Worm (Caenorhabditis elegans): Measurements from ENCODE around the gene F58A6.2.

DNA sequence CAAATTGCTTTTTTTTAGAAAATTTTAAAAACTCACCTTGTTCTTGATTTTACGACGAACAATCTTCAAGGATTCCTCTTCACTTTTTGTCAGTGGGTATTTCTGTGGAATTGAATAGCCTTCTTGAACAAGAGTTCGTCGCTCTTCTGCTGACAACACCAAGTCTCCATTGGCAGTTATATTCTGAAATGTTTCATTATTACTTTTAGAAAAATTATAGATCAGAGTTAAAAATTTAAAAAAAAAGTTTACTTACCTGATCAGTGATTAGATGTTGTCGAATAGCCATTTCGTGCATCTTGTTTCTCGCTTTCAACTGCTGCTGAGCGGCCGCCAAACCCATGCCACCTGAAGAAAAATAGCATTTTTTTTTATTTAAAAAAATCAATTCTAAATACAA is 43.8 kb downstream of the F58A6.2 start:
- no peak for TF ChIP-seq dao-5 (tag; optimal IDR thresholded peaks at IDR 0.05)
- TF ChIP-seq W03F9.2 (tag; optimal IDR thresholded peaks at IDR 0.05) = no peak

All from whole organism, L4/young adult.